Fruit fly (Drosophila melanogaster): Measurements from ENCODE around the gene SmydA-3.

The SmydA-3 gene

dm6 chr2L:10856328-10856942, 6.5 kb downstream of the SmydA-3 start, which contains the start of gene Dnz1 (continued):
- TF ChIP-seq CG11504 (tag; optimal IDR thresholded peaks at IDR 0.05) (peak; percentile 58), dan (GFP tag; IDR thresholded peaks at IDR 0.05) (no peak), MTF-1 (GFP tag; optimal IDR thresholded peaks at IDR 0.05; ENCODE audit: borderline replicate concordance) (no peak), Rfx (GFP tag; IDR thresholded peaks at IDR 0.05) (peak; percentile 88), CG12744 (GFP tag; optimal IDR thresholded peaks at IDR 0.05) (no peak), HLH3B (GFP tag; IDR thresholded peaks at IDR 0.05) (peak; percentile 35; the same call in 1 of the 2 replicates), pita (GFP tag; optimal IDR thresholded peaks at IDR 0.05) (no peak), otp (GFP tag; IDR thresholded peaks at IDR 0.05) (peak; percentile 59; the same call in 1 of the 3 replicates), Oaz (GFP tag; IDR thresholded peaks at IDR 0.05) (no peak), tin (GFP tag; optimal IDR thresholded peaks at IDR 0.05) (peak; percentile 27), CG12104 (GFP tag; optimal IDR thresholded peaks at IDR 0.05) (peak; percentile 2), CG10959 (GFP tag; IDR thresholded peaks at IDR 0.05) (no peak), CG17612 (GFP tag; IDR thresholded peaks at IDR 0.05) (no peak), ato (GFP tag; IDR thresholded peaks at IDR 0.05; ENCODE audit: partially characterized antibody) (no peak), HmgZ (tag; optimal IDR thresholded peaks at IDR 0.05) (peak; percentile 16), CG10321 (GFP tag; IDR thresholded peaks at IDR 0.05) (no peak), ab (GFP tag; optimal IDR thresholded peaks at IDR 0.05) (no peak), bbx (GFP tag; IDR thresholded peaks at IDR 0.05; ENCODE audit: partially characterized antibody) (no peak), luna (GFP tag; optimal IDR thresholded peaks at IDR 0.05) (no peak), grn (GFP tag; optimal IDR thresholded peaks at IDR 0.05) (no peak), E2f2 (GFP tag; IDR thresholded peaks at IDR 0.05) (peak; percentile 51), pnt (GFP tag; optimal IDR thresholded peaks at IDR 0.05) (peak; percentile 18), ham (GFP tag; IDR thresholded peaks at IDR 0.05) (no peak), CG9932 (GFP tag; IDR thresholded peaks at IDR 0.05) (peak; percentile 92), CG13775 (GFP tag; optimal IDR thresholded peaks at IDR 0.05) (peak; percentile 31), tna (GFP tag; IDR thresholded peaks at IDR 0.05; ENCODE audit: partially characterized antibody) (no peak), gsb (GFP tag; IDR thresholded peaks at IDR 0.05) (no peak), exex (tag; optimal IDR thresholded peaks at IDR 0.05) (no peak), pros (GFP tag; optimal IDR thresholded peaks at IDR 0.05) (no peak), Ets65A (GFP tag) (peak; percentile 78), CG10267 (tag; optimal IDR thresholded peaks at IDR 0.05) (peak; percentile 31), repo (GFP tag; optimal IDR thresholded peaks at IDR 0.05) (no peak), CG30431 (GFP tag; optimal IDR thresholded peaks at IDR 0.05) (no peak), Sry-δ (GFP tag; optimal IDR thresholded peaks at IDR 0.05) (no peak), ftz-f1 (GFP tag; optimal IDR thresholded peaks at IDR 0.05) (no peak), cwo (GFP tag; optimal IDR thresholded peaks at IDR 0.05) (peak; percentile 38), pzg (GFP tag; optimal IDR thresholded peaks at IDR 0.05) (peak; percentile 31), CG10209 (GFP tag; optimal IDR thresholded peaks at IDR 0.05) (peak; percentile 25), CG11723 (GFP tag; optimal IDR thresholded peaks at IDR 0.05) (no peak), CG34376 (GFP tag; optimal IDR thresholded peaks at IDR 0.05) (no peak), lov (optimal IDR thresholded peaks at IDR 0.05) (no peak), lov (GFP tag; IDR thresholded peaks at IDR 0.05) (no peak), CG14965 (GFP tag; optimal IDR thresholded peaks at IDR 0.05; ENCODE audit: borderline replicate concordance) (no peak), fd64A (GFP tag; optimal IDR thresholded peaks at IDR 0.05) (no peak), CG9817 (tag; optimal IDR thresholded peaks at IDR 0.05) (peak; percentile 28), ttk (GFP tag; IDR thresholded peaks at IDR 0.05) (peak; percentile 54), CG7928 (GFP tag; optimal IDR thresholded peaks at IDR 0.05) (peak; percentile 34), CG16863 (GFP tag; optimal IDR thresholded peaks at IDR 0.05) (no peak), Xbp1 (GFP tag; optimal IDR thresholded peaks at IDR 0.05) (peak; percentile 67), CG3281 (GFP tag; optimal IDR thresholded peaks at IDR 0.05) (peak; percentile 32), Asciz (GFP tag; optimal IDR thresholded peaks at IDR 0.05) (no peak)

All from whole organism, embryonic.